Worm (Caenorhabditis elegans) whole organism, late embryonic: Measurements from ENCODE around the gene rpb-8.

Experiments used
- C08G9.2 ChIP-seq: sonication (generic microtip); optimal IDR thresholded peaks from 2 replicates; lab custom pipeline; 2016; ENCODE audit warnings: mild to moderate bottlenecking, missing genetic modification characterization, moderate library complexity, missing compliant biosample characterization
- C38D4.7 ChIP-seq: fragments of 200-800 bp; sonication (Bioruptor generic); optimal IDR thresholded peaks from 2 replicates; lab custom pipeline; 2018; ENCODE audit warnings: mild to moderate bottlenecking, missing genetic modification characterization, moderate library complexity, missing compliant biosample characterization
- F13H6.1 ChIP-seq: sonication (generic microtip); optimal IDR thresholded peaks from 2 replicates; lab custom pipeline; 2016; ENCODE audit warnings: missing genetic modification characterization, missing compliant biosample characterization
- K02D7.2 ChIP-seq: sonication (generic microtip); optimal IDR thresholded peaks from 2 replicates; lab custom pipeline; 2017; ENCODE audit warnings: mild to moderate bottlenecking, missing genetic modification characterization, missing compliant biosample characterization
- T23F11.4 ChIP-seq: fragments of 200-800 bp; sonication (Bioruptor generic); optimal IDR thresholded peaks from 2 replicates; lab custom pipeline; 2018; ENCODE audit warnings: mild to moderate bottlenecking, missing genetic modification characterization, missing compliant biosample characterization
- ahr-1 ChIP-seq: sonication (generic microtip); optimal IDR thresholded peaks from 2 replicates; lab custom pipeline; 2016; ENCODE audit warnings: missing genetic modification characterization, missing compliant biosample characterization
- ama-1 ChIP-seq: fragments of 150-350 bp; optimal IDR thresholded peaks from 2 replicates; lab custom pipeline; 2014
- ceh-14 ChIP-seq: sonication (generic microtip); optimal IDR thresholded peaks from 2 replicates; lab custom pipeline; 2016; ENCODE audit warnings: missing genotype, missing genetic modification characterization, missing compliant biosample characterization
- ceh-22 ChIP-seq: sonication (generic microtip); optimal IDR thresholded peaks from 2 replicates; lab custom pipeline; 2017; ENCODE audit warnings: missing biosample characterization, missing genetic modification characterization
- ceh-30 ChIP-seq: fragments of 150-350 bp; optimal IDR thresholded peaks from 2 replicates; lab custom pipeline; 2014; ENCODE audit warnings: missing biosample characterization, missing genetic modification characterization
- ceh-31 ChIP-seq: sonication (generic microtip); optimal IDR thresholded peaks from 2 replicates; lab custom pipeline; 2016; ENCODE audit warnings: missing genetic modification characterization, missing compliant biosample characterization
- ceh-34 ChIP-seq: sonication (generic microtip); optimal IDR thresholded peaks from 2 replicates; lab custom pipeline; 2016; ENCODE audit warnings: mild to moderate bottlenecking, missing genetic modification characterization, missing compliant biosample characterization
- ceh-45 ChIP-seq: fragments of 200-800 bp; sonication (Bioruptor generic); IDR thresholded peaks from 2 replicates; pipeline ENCODE4 v1.3.6; 2022; ENCODE audit warnings: missing genetic modification reagents, missing genetic modification characterization, missing compliant biosample characterization
- ceh-48 ChIP-seq: sonication (generic microtip); optimal IDR thresholded peaks from 2 replicates; lab custom pipeline; 2016; ENCODE audit warnings: missing genetic modification characterization, inconsistent platforms, missing compliant biosample characterization
- ceh-6 ChIP-seq: fragments of 200-800 bp; sonication (Bioruptor generic); optimal IDR thresholded peaks from 2 replicates; lab custom pipeline; 2018; ENCODE audit warnings: mild to moderate bottlenecking, missing genetic modification characterization, missing compliant biosample characterization
- dmd-4 ChIP-seq: sonication (generic microtip); optimal IDR thresholded peaks from 2 replicates; lab custom pipeline; 2016; ENCODE audit warnings: borderline replicate concordance, missing genetic modification characterization, missing compliant biosample characterization
- gmeb-2 ChIP-seq: sonication (generic microtip); optimal IDR thresholded peaks from 2 replicates; lab custom pipeline; 2016; ENCODE audit warnings: missing genetic modification characterization, inconsistent platforms, missing compliant biosample characterization
- hlh-13 ChIP-seq: fragments of 200-800 bp; sonication (Bioruptor generic); optimal IDR thresholded peaks from 2 replicates; lab custom pipeline; 2018; ENCODE audit warnings: mild to moderate bottlenecking, missing genetic modification characterization, missing compliant biosample characterization
- hlh-15 ChIP-seq: sonication (generic microtip); optimal IDR thresholded peaks from 2 replicates; lab custom pipeline; 2016; ENCODE audit warnings: missing genetic modification characterization, missing compliant biosample characterization
- hlh-30 ChIP-seq: sonication (generic microtip); optimal IDR thresholded peaks from 2 replicates; lab custom pipeline; 2017; ENCODE audit warnings: antibody characterized with exemption, missing genetic modification characterization, missing compliant biosample characterization; ENCODE audit not compliant: insufficient read depth
- hlh-6 ChIP-seq: sonication (generic microtip); optimal IDR thresholded peaks from 2 replicates; lab custom pipeline; 2016; ENCODE audit warnings: missing genotype, missing genetic modification characterization, missing compliant biosample characterization
- hlh-8 ChIP-seq: sonication (generic microtip); optimal IDR thresholded peaks from 2 replicates; lab custom pipeline; 2016; ENCODE audit warnings: missing genotype, missing genetic modification characterization, missing compliant biosample characterization
- lin-11 ChIP-seq: fragments of 200-800 bp; sonication (Bioruptor generic); optimal IDR thresholded peaks from 2 replicates; lab custom pipeline; 2018; ENCODE audit warnings: mild to moderate bottlenecking, missing genetic modification characterization, missing compliant biosample characterization
- nfya-1 ChIP-seq: sonication (generic microtip); optimal IDR thresholded peaks from 2 replicates; lab custom pipeline; 2017; ENCODE audit warnings: missing genetic modification characterization, mild to moderate bottlenecking, missing compliant biosample characterization, antibody characterized with exemption, moderate library complexity
- nhr-11 ChIP-seq: fragments of 150-350 bp; optimal IDR thresholded peaks from 2 replicates; lab custom pipeline; 2014; ENCODE audit warnings: missing biosample characterization, missing genetic modification characterization
- npax-4 ChIP-seq: sonication (generic microtip); optimal IDR thresholded peaks from 2 replicates; lab custom pipeline; 2016; ENCODE audit warnings: missing genetic modification characterization, missing compliant biosample characterization
- pat-9 ChIP-seq: fragments of 200-800 bp; sonication (Bioruptor generic); optimal IDR thresholded peaks from 2 replicates; lab custom pipeline; 2018; ENCODE audit warnings: mild to moderate bottlenecking, missing genetic modification characterization, moderate library complexity, missing compliant biosample characterization
- pha-2 ChIP-seq: sonication (generic microtip); optimal IDR thresholded peaks from 2 replicates; lab custom pipeline; 2017; ENCODE audit warnings: mild to moderate bottlenecking, missing genetic modification characterization, missing compliant biosample characterization
- pha-4 ChIP-seq: fragments of 150-350 bp; optimal IDR thresholded peaks from 2 replicates; lab custom pipeline; 2018; ENCODE audit warnings: missing biosample characterization, missing genetic modification reagents, missing genetic modification characterization
- pros-1 ChIP-seq: fragments of 150-350 bp; optimal IDR thresholded peaks from 2 replicates; lab custom pipeline; 2014; ENCODE audit warnings: missing biosample characterization, missing genetic modification reagents, missing genetic modification characterization
- ref-2 ChIP-seq: sonication (generic microtip); optimal IDR thresholded peaks from 2 replicates; lab custom pipeline; 2016; ENCODE audit warnings: missing genetic modification characterization, missing compliant biosample characterization
- sox-2 ChIP-seq: fragments of 200-800 bp; sonication (Bioruptor generic); IDR thresholded peaks from 2 replicates; pipeline ENCODE4 v1.3.6; 2022; ENCODE audit warnings: missing genetic modification reagents, missing genetic modification characterization, missing compliant biosample characterization
- syd-9 ChIP-seq: sonication (generic microtip); optimal IDR thresholded peaks from 2 replicates; lab custom pipeline; 2016; ENCODE audit warnings: mild to moderate bottlenecking, missing genetic modification characterization, moderate library complexity, missing compliant biosample characterization
- tbx-7 ChIP-seq: sonication (generic microtip); optimal IDR thresholded peaks from 2 replicates; lab custom pipeline; 2016; ENCODE audit warnings: missing genotype, missing genetic modification characterization, missing compliant biosample characterization
- ttx-3 ChIP-seq: sonication (generic microtip); optimal IDR thresholded peaks from 2 replicates; lab custom pipeline; 2016; ENCODE audit warnings: missing genetic modification reagents, missing genetic modification characterization, missing compliant biosample characterization
- unc-3 ChIP-seq, 2 experiments: fragments of 200-800 bp in 1 of 2; sonication (Bioruptor generic) in 1 of 2; sonication (generic microtip) in 1 of 2; conservative IDR thresholded peaks in 1 of 2; optimal IDR thresholded peaks in 1 of 2; 2 replicates each; pipeline versions ENCODE4 v1.3.6 to Lab custom; 2016 to 2022; ENCODE audit warnings: missing compliant biosample characterization in 2 of 2, missing genetic modification characterization in 2 of 2, missing genetic modification reagents in 1 of 2
- unc-42 ChIP-seq: sonication (generic microtip); optimal IDR thresholded peaks from 2 replicates; lab custom pipeline; 2016; ENCODE audit warnings: missing genotype, missing genetic modification characterization, missing compliant biosample characterization
- unc-55 ChIP-seq: sonication (generic microtip); optimal IDR thresholded peaks from 2 replicates; lab custom pipeline; 2017; ENCODE audit warnings: missing biosample characterization, missing genetic modification reagents, missing genetic modification characterization
- unc-86 ChIP-seq: sonication (generic microtip); optimal IDR thresholded peaks from 2 replicates; lab custom pipeline; 2016; ENCODE audit warnings: missing genetic modification characterization, missing compliant biosample characterization
- zip-5 ChIP-seq: sonication (generic microtip); optimal IDR thresholded peaks from 2 replicates; lab custom pipeline; 2016; ENCODE audit warnings: missing genetic modification characterization, missing compliant biosample characterization
- ztf-16 ChIP-seq: sonication (generic microtip); optimal IDR thresholded peaks from 2 replicates; lab custom pipeline; 2017; ENCODE audit warnings: missing genetic modification characterization, missing compliant biosample characterization

The rpb-8 gene

DNA sequence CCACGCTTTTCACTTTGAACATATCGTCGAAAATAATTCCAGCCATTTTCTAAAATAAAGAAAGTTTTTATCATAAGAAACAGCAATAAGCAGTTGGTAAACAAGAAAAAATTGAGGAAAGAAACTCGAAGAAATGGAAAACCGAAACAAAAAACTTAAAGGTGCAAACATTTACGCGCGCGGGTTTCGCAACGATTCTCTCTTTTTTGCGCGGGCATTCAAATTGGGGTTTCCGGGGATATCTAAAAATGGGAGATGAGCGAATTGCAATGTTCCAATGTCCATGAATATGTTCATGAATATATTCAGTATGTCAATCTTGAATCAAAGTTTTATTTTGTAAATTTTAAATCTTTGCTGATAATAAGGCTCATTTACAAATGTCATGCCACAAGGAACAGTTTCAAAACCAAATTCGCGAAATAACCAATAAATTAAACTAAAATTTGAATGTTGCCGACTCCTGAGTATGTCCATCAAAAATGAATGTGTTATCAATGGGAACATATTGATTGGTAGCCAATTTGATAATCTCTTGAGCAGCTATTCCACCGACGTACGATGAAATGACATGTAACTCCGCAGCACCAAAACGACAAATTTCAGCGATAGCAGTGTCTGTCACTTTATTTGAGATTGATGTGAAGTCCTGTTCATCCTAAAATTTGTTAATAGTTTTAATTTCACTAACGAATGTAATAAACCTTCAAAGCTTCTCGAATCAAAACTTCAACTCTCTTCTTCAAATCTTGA, at the start of gene rpb-8:
Gene rpb-8 (minus strand): TSS at position 49 of the 753 bp plus-strand sequence.
- TF ChIP-seq C38D4.7 (GFP tag; lab: Kevin White, UChicago) (no peak), unc-42 (tag; lab: Kevin White, UChicago) (peak; percentile 15), ceh-31 (tag; lab: Kevin White, UChicago) (peak; percentile 41), nfya-1 (tag; lab: Kevin White, UChicago) (peak; percentile 46)

DNA sequence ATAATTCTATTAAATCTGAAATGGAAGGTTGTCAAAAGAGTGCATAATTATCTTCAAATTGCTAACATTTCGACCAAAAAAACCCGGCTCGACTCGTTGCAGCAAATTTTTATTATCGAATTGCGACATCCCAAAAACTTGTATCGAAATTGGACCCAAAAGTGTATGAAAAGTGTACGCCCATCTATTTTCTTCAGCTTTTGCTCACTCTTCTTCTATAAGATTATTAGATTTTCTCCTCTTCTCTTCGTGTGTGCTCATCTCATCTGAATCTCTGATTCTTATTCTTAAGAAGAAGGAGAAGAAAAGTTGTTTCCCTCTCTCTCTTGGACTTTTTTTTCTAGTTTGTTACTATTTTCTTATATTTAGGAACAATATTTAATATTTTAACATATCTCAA, 49.4 kb upstream of the rpb-8 start:
- TF ChIP-seq pha-2 (tag; lab: Kevin White, UChicago) (no peak), unc-42 (tag; lab: Kevin White, UChicago) (peak; percentile 97)

DNA sequence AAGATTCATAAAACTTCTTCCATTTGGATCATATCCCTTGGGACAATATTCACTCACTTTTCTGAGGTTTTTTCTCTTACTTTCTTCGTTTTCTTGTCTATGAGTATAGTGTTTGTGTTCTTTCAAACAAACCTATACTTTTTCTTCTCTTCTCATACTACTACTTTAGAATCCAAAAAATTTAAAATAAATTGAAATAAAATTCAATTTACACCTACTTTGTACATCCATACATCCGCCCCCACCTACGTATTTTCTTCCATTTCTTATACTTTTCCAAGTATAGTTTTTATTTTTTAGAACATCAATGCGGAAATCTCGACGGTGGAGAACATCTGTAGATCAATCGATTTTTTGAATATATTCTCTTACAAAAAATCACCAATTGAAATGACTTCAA, 47.5 kb upstream of the rpb-8 start, which contains the start of gene nca-2:
Gene nca-2 (plus strand): TSS at position 301 of the 400 bp plus-strand sequence.
- TF ChIP-seq hlh-8 (tag; lab: Kevin White, UChicago) (no peak), C38D4.7 (GFP tag; lab: Kevin White, UChicago) (no peak), ama-1 (lab: Kevin White, UChicago) (no peak), hlh-15 (no peak), hlh-13 (GFP tag; lab: Kevin White, UChicago) (no peak), ceh-6 (GFP tag; lab: Kevin White, UChicago) (no peak), pha-4 (tag; lab: Kevin White, UChicago) (no peak), C08G9.2 (tag; lab: Kevin White, UChicago) (no peak), ceh-30 (tag; lab: Kevin White, UChicago) (no peak), pha-2 (tag; lab: Kevin White, UChicago) (no peak), unc-55 (GFP tag; lab: Kevin White, UChicago) (no peak), ahr-1 (tag; lab: Kevin White, UChicago) (no peak), K02D7.2 (tag; lab: Kevin White, UChicago) (no peak), ref-2 (no peak), npax-4 (tag; lab: Kevin White, UChicago) (no peak)

DNA sequence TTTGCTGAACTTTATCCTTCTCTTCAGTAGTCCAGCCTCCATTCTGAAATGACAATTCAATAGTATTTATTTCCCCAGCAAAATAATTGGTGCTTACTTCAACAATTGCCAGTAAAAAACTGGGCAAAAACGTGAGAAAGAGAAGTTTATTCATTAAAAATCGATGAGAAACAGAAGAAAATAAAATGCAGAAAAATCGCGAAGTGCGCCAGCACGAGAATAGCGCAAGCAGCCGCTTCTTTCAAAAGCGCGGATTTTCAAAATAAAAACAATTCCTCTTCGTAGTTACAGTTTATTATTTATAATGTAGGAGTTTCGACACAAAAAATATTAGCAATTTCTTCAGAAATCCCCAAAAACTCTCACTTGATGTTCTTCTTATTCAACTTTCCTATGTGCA, 45.1 kb upstream of the rpb-8 start, which contains the start of gene C27F2.9:
Gene C27F2.9 (minus strand): TSS at position 159 of the 400 bp plus-strand sequence.
- TF ChIP-seq nhr-11 (no peak), hlh-30 (no peak), F13H6.1 (tag; lab: Kevin White, UChicago) (no peak), hlh-13 (GFP tag; lab: Kevin White, UChicago) (no peak), hlh-6 (tag; lab: Kevin White, UChicago) (no peak), ceh-6 (GFP tag; lab: Kevin White, UChicago) (no peak), unc-86 (tag; lab: Kevin White, UChicago) (peak; percentile 18), hlh-15 (no peak), ttx-3 (tag; lab: Kevin White, UChicago) (peak; percentile 36), syd-9 (no peak), ceh-14 (tag; lab: Kevin White, UChicago) (no peak), ceh-48 (tag; lab: Kevin White, UChicago) (peak; percentile 81), C08G9.2 (tag; lab: Kevin White, UChicago) (peak; percentile 4), C38D4.7 (GFP tag; lab: Kevin White, UChicago) (no peak), unc-3 (GFP tag; conservative IDR thresholded peaks at IDR 0.05; lab: Robert Waterston, UW) (no peak; the same call in 1 of the 2 replicates), unc-3 (tag; optimal IDR thresholded peaks at IDR 0.05; lab: Kevin White, UChicago) (no peak), ama-1 (lab: Kevin White, UChicago) (no peak), tbx-7 (tag; lab: Kevin White, UChicago) (peak; percentile 44), hlh-8 (tag; lab: Kevin White, UChicago) (no peak), dmd-4 (tag; lab: Kevin White, UChicago) (no peak), sox-2 (peak; percentile 48), ztf-16 (tag; lab: Kevin White, UChicago) (no peak), zip-5 (tag; lab: Kevin White, UChicago) (no peak), pat-9 (no peak), pha-4 (tag; lab: Kevin White, UChicago) (no peak), ceh-22 (no peak), gmeb-2 (tag; lab: Kevin White, UChicago) (no peak), ceh-34 (tag; lab: Kevin White, UChicago) (peak; percentile 51), K02D7.2 (tag; lab: Kevin White, UChicago) (no peak), nfya-1 (tag; lab: Kevin White, UChicago) (peak; percentile 82), npax-4 (tag; lab: Kevin White, UChicago) (peak; percentile 1), ref-2 (peak; percentile 47), ceh-45 (GFP tag; lab: Robert Waterston, UW) (no peak), T23F11.4 (GFP tag; lab: Kevin White, UChicago) (no peak), pros-1 (no peak), ahr-1 (tag; lab: Kevin White, UChicago) (no peak), pha-2 (tag; lab: Kevin White, UChicago) (no peak), lin-11 (tag; lab: Kevin White, UChicago) (peak; percentile 25)
